Fruit fly (Drosophila melanogaster) whole organism, embryonic: ENCODE data around the gene kirre.

Source experiments
- Blimp-1 ChIP-seq: fragments of 200-800 bp; sonication (Bioruptor generic); optimal IDR thresholded peaks from 3 replicates; lab custom pipeline; 2018; ENCODE audit warnings: missing biosample characterization, missing genetic modification characterization, mild to moderate bottlenecking, moderate library complexity, missing genetic modification reagents
- Bteb2 ChIP-seq: fragments of 200-800 bp; sonication (Bioruptor generic); optimal IDR thresholded peaks from 2 replicates; lab custom pipeline; 2016; ENCODE audit warnings: missing biosample characterization, missing genetic modification characterization
- CG10366 ChIP-seq: fragments of 200-800 bp; sonication (Bioruptor generic); IDR thresholded peaks from 2 replicates; pipeline ENCODE4 v1.3.6; 2022; ENCODE audit warnings: missing biosample characterization, missing genetic modification characterization
- CG10462 ChIP-seq: fragments of 200-800 bp; sonication (Bioruptor generic); optimal IDR thresholded peaks from 2 replicates; lab custom pipeline; 2016; ENCODE audit warnings: missing biosample characterization, missing genetic modification characterization
- CG12942 ChIP-seq: fragments of 200-800 bp; sonication (Bioruptor generic); optimal IDR thresholded peaks from 3 replicates; lab custom pipeline; 2016; ENCODE audit warnings: missing biosample characterization, missing genetic modification characterization
- CG15514 ChIP-seq: fragments of 200-800 bp; sonication (Bioruptor generic); optimal IDR thresholded peaks from 3 replicates; lab custom pipeline; 2017; ENCODE audit warnings: missing biosample characterization, missing genetic modification characterization, mild to moderate bottlenecking, moderate library complexity, missing genetic modification reagents
- CG15696 ChIP-seq: fragments of 200-800 bp; sonication (Bioruptor generic); optimal IDR thresholded peaks from 2 replicates; lab custom pipeline; 2019; ENCODE audit warnings: missing biosample characterization, mild to moderate bottlenecking, missing genetic modification characterization, moderate library complexity
- CG1602 ChIP-seq: fragments of 200-800 bp; sonication (Bioruptor generic); optimal IDR thresholded peaks from 3 replicates; lab custom pipeline; 2016; ENCODE audit warnings: missing biosample characterization, missing genetic modification characterization
- CG17186 ChIP-seq: fragments of 200-800 bp; sonication (Bioruptor generic); optimal IDR thresholded peaks from 3 replicates; lab custom pipeline; 2017; ENCODE audit warnings: missing biosample characterization, missing genetic modification reagents, missing genetic modification characterization
- CG17612 ChIP-seq: fragments of 200-800 bp; sonication (Bioruptor generic); IDR thresholded peaks from 2 replicates; pipeline ENCODE4 v1.3.6; 2022; ENCODE audit warnings: missing biosample characterization, missing genetic modification characterization
- CG1792 ChIP-seq: fragments of 200-800 bp; sonication (Bioruptor generic); optimal IDR thresholded peaks from 2 replicates; lab custom pipeline; 2016; ENCODE audit warnings: missing biosample characterization, missing genetic modification characterization
- CG18599 ChIP-seq: fragments of 200-800 bp; sonication (Bioruptor generic); optimal IDR thresholded peaks from 3 replicates; lab custom pipeline; 2017; ENCODE audit warnings: missing biosample characterization, missing genetic modification characterization, mild to moderate bottlenecking, moderate library complexity, missing genetic modification reagents
- CG3163 ChIP-seq: fragments of 200-800 bp; sonication (Bioruptor generic); optimal IDR thresholded peaks from 3 replicates; lab custom pipeline; 2016; ENCODE audit warnings: missing biosample characterization, missing genetic modification characterization
- CG32532 ChIP-seq: fragments of 200-800 bp; sonication (Bioruptor generic); IDR thresholded peaks from 2 replicates; pipeline ENCODE4 v1.3.6; 2022; ENCODE audit warnings: missing biosample characterization, missing genetic modification characterization
- CG3281 ChIP-seq: fragments of 200-800 bp; sonication (Bioruptor generic); optimal IDR thresholded peaks from 3 replicates; lab custom pipeline; 2017; ENCODE audit warnings: missing biosample characterization, mild to moderate bottlenecking, missing genetic modification characterization
- CG34376 ChIP-seq: fragments of 200-800 bp; sonication (Bioruptor generic); optimal IDR thresholded peaks from 2 replicates; lab custom pipeline; 2018; ENCODE audit warnings: missing biosample characterization, mild to moderate bottlenecking, missing genetic modification characterization
- CG4328 ChIP-seq: fragments of 200-800 bp; sonication (Bioruptor generic); optimal IDR thresholded peaks from 3 replicates; lab custom pipeline; 2017; ENCODE audit warnings: missing biosample characterization, missing genetic modification reagents, missing genetic modification characterization
- CG5953 ChIP-seq: fragments of 200-800 bp; sonication (Bioruptor generic); IDR thresholded peaks from 2 replicates; pipeline ENCODE4 v1.3.6; 2022; ENCODE audit warnings: missing biosample characterization, missing genetic modification characterization
- CG6272 ChIP-seq: fragments of 200-800 bp; sonication (Bioruptor generic); IDR thresholded peaks from 2 replicates; pipeline ENCODE4 v1.3.6; 2022; ENCODE audit warnings: missing biosample characterization, missing genetic modification characterization
- CG6765 ChIP-seq: fragments of 200-800 bp; sonication (Bioruptor generic); optimal IDR thresholded peaks from 3 replicates; lab custom pipeline; 2017; ENCODE audit warnings: missing biosample characterization, mild to moderate bottlenecking, missing genetic modification characterization
- CG7839 ChIP-seq: fragments of 200-800 bp; sonication (Bioruptor generic); optimal IDR thresholded peaks from 3 replicates; lab custom pipeline; 2018; ENCODE audit warnings: missing biosample characterization, mild to moderate bottlenecking, missing genetic modification characterization, moderate library complexity
- CG7987 ChIP-seq: fragments of 200-800 bp; sonication (Bioruptor generic); optimal IDR thresholded peaks from 2 replicates; lab custom pipeline; 2018; ENCODE audit warnings: missing biosample characterization, mild to moderate bottlenecking, missing genetic modification characterization, moderate library complexity
- CG8924 ChIP-seq: fragments of 200-800 bp; optimal IDR thresholded peaks from 3 replicates; lab custom pipeline; 2019; ENCODE audit warnings: missing biosample characterization, mild to moderate bottlenecking, missing genetic modification characterization, moderate library complexity
- CG8944 ChIP-seq: fragments of 200-800 bp; sonication (Bioruptor generic); optimal IDR thresholded peaks from 3 replicates; lab custom pipeline; 2016; ENCODE audit warnings: missing biosample characterization, missing genetic modification characterization
- CTCF ChIP-seq: fragments of 200-800 bp; sonication (Bioruptor generic); optimal IDR thresholded peaks from 2 replicates; lab custom pipeline; 2017; ENCODE audit warnings: missing biosample characterization, mild to moderate bottlenecking, missing genetic modification characterization, moderate library complexity
- Deaf1 ChIP-seq: fragments of 200-800 bp; optimal IDR thresholded peaks from 3 replicates; lab custom pipeline; 2019; ENCODE audit warnings: missing biosample characterization, mild to moderate bottlenecking, missing genetic modification characterization, moderate library complexity
- Fer3 ChIP-seq: fragments of 200-800 bp; sonication (Bioruptor generic); optimal IDR thresholded peaks from 2 replicates; lab custom pipeline; 2018; ENCODE audit warnings: missing biosample characterization, mild to moderate bottlenecking, missing genetic modification characterization, moderate library complexity
- HLH3B ChIP-seq: fragments of 200-800 bp; sonication (Bioruptor generic); IDR thresholded peaks from 2 replicates; pipeline ENCODE4 v1.3.6; 2022; ENCODE audit warnings: missing biosample characterization, missing genetic modification characterization
- Hmx ChIP-seq: fragments of 200-800 bp; sonication (Bioruptor generic); optimal IDR thresholded peaks from 2 replicates; lab custom pipeline; 2016; ENCODE audit warnings: missing biosample characterization, missing genetic modification characterization
- MESR4 ChIP-seq: fragments of 200-800 bp; sonication (Bioruptor generic); optimal IDR thresholded peaks from 2 replicates; lab custom pipeline; 2018; ENCODE audit warnings: missing biosample characterization, mild to moderate bottlenecking, missing genetic modification characterization, moderate library complexity
- NFAT ChIP-seq: fragments of 200-800 bp; sonication (Bioruptor generic); IDR thresholded peaks from 2 replicates; pipeline ENCODE4 v1.3.6; 2022; ENCODE audit warnings: missing biosample characterization, missing genetic modification characterization
- NK7.1 ChIP-seq: fragments of 200-800 bp; sonication (Bioruptor generic); optimal IDR thresholded peaks from 3 replicates; lab custom pipeline; 2016; ENCODE audit warnings: missing biosample characterization, missing genetic modification characterization
- Ptx1 ChIP-seq: fragments of 200-800 bp; sonication (Bioruptor generic); IDR thresholded peaks from 2 replicates; pipeline ENCODE4 v1.3.6; 2022; ENCODE audit warnings: missing biosample characterization, missing genetic modification characterization
- Rx ChIP-seq: fragments of 200-800 bp; sonication (Bioruptor generic); IDR thresholded peaks from 2 replicates; pipeline ENCODE4 v1.3.6; 2022; ENCODE audit warnings: missing biosample characterization, missing genetic modification characterization
- Stat92E ChIP-seq, 3 experiments: fragments of >200 bp in 2 of 3; fragments of 200-800 bp in 1 of 3; sonication (Bioruptor generic) in 1 of 3; optimal IDR thresholded peaks; 2 replicates each; lab custom pipeline; 2017 to 2019; ENCODE audit warnings: missing biosample characterization in 3 of 3, missing genetic modification characterization in 3 of 3, mild to moderate bottlenecking in 1 of 3, moderate library complexity in 1 of 3
- ac ChIP-seq: fragments of 200-800 bp; sonication (Bioruptor generic); optimal IDR thresholded peaks from 3 replicates; lab custom pipeline; 2017; ENCODE audit warnings: missing biosample characterization, mild to moderate bottlenecking, missing genetic modification characterization
- ash1 ChIP-seq: fragments of 200-800 bp; sonication (Bioruptor generic); optimal IDR thresholded peaks from 2 replicates; lab custom pipeline; 2018; ENCODE audit warnings: missing biosample characterization, mild to moderate bottlenecking, missing genetic modification characterization
- cato ChIP-seq: fragments of 200-800 bp; sonication (Bioruptor generic); optimal IDR thresholded peaks from 2 replicates; lab custom pipeline; 2016; ENCODE audit warnings: missing biosample characterization, missing genetic modification characterization, borderline replicate concordance
- dan ChIP-seq: fragments of 200-800 bp; sonication (Bioruptor generic); IDR thresholded peaks from 2 replicates; pipeline ENCODE4 v1.3.6; 2022; ENCODE audit warnings: missing biosample characterization, missing genetic modification characterization
- exex ChIP-seq: fragments of 200-800 bp; sonication (Bioruptor generic); optimal IDR thresholded peaks from 4 replicates; lab custom pipeline; 2018; ENCODE audit warnings: missing biosample characterization, mild to moderate bottlenecking, missing genetic modification characterization, moderate library complexity
- fd102C ChIP-seq: fragments of 200-800 bp; sonication (Bioruptor generic); optimal IDR thresholded peaks from 2 replicates; lab custom pipeline; 2018; ENCODE audit warnings: missing biosample characterization, mild to moderate bottlenecking, missing genetic modification characterization, moderate library complexity
- fd3F ChIP-seq: fragments of 200-800 bp; sonication (Bioruptor generic); optimal IDR thresholded peaks from 2 replicates; lab custom pipeline; 2018; ENCODE audit warnings: missing biosample characterization, mild to moderate bottlenecking, missing genetic modification characterization, moderate library complexity
- jing ChIP-seq: fragments of 200-800 bp; sonication (Bioruptor generic); optimal IDR thresholded peaks from 2 replicates; lab custom pipeline; 2018; ENCODE audit warnings: missing biosample characterization, mild to moderate bottlenecking, missing genetic modification characterization
- klu ChIP-seq: fragments of 200-800 bp; sonication (Bioruptor generic); IDR thresholded peaks from 2 replicates; pipeline ENCODE4 v1.3.6; 2022; ENCODE audit warnings: missing biosample characterization, missing genetic modification characterization
- maf-S ChIP-seq: fragments of 200-800 bp; sonication (Bioruptor generic); optimal IDR thresholded peaks from 2 replicates; lab custom pipeline; 2016; ENCODE audit warnings: missing biosample characterization, missing genetic modification characterization
- onecut ChIP-seq: fragments of 200-800 bp; sonication (Bioruptor generic); IDR thresholded peaks from 2 replicates; pipeline ENCODE4 v1.3.6; 2022; ENCODE audit warnings: missing biosample characterization, missing genetic modification characterization
- row ChIP-seq: fragments of 200-800 bp; sonication (Bioruptor generic); IDR thresholded peaks from 3 replicates; pipeline ENCODE4 v1.3.6; 2022; ENCODE audit warnings: missing biosample characterization, missing genetic modification characterization
- slbo ChIP-seq: fragments of 200-800 bp; sonication (Bioruptor generic); IDR thresholded peaks from 2 replicates; pipeline ENCODE4 v1.3.6; 2022; ENCODE audit warnings: missing biosample characterization, missing genetic modification characterization
- slp2 ChIP-seq: fragments of 200-800 bp; sonication (Bioruptor generic); optimal IDR thresholded peaks from 2 replicates; lab custom pipeline; 2016; ENCODE audit warnings: missing biosample characterization, missing genetic modification characterization
- sob ChIP-seq: fragments of 200-800 bp; sonication (Bioruptor generic); IDR thresholded peaks from 2 replicates; pipeline ENCODE4 v1.3.6; 2022; ENCODE audit warnings: missing biosample characterization, missing genetic modification characterization
- ssp ChIP-seq: fragments of 200-800 bp; sonication (Bioruptor generic); IDR thresholded peaks from 2 replicates; pipeline ENCODE4 v1.3.6; 2022; ENCODE audit warnings: missing biosample characterization, missing genetic modification characterization
- wdn ChIP-seq: fragments of 200-800 bp; sonication (Bioruptor generic); IDR thresholded peaks from 2 replicates; pipeline ENCODE4 v1.3.6; 2022; ENCODE audit warnings: missing biosample characterization, missing genetic modification characterization
- zen ChIP-seq: fragments of 200-800 bp; sonication (Bioruptor generic); optimal IDR thresholded peaks from 3 replicates; lab custom pipeline; 2018; ENCODE audit warnings: missing biosample characterization, mild to moderate bottlenecking, missing genetic modification characterization, moderate library complexity

kirre gene

dm6 chrX:3096324-3096723, 356.1 kb downstream of the kirre start (continued):
- TF ChIP-seq HLH3B (GFP tag; lab: Robert Waterston, UW), result peak; percentile 77
- TF ChIP-seq jing (GFP tag; lab: Kevin White, UChicago), result no peak
- TF ChIP-seq fd3F, result no peak
- TF ChIP-seq CG32532, result no peak
- no peak for TF ChIP-seq Fer3 (tag; lab: Kevin White, UChicago)
- no peak for TF ChIP-seq row (GFP tag; lab: Robert Waterston, UW)
- TF ChIP-seq Blimp-1 (GFP tag; lab: Kevin White, UChicago), result peak; percentile 52
- TF ChIP-seq CG5953 (GFP tag; lab: Robert Waterston, UW), result no peak
- no peak for TF ChIP-seq fd102C
- no peak for TF ChIP-seq CTCF (GFP tag; lab: Kevin White, UChicago)
- TF ChIP-seq CG1792 (GFP tag; lab: Kevin White, UChicago), result no peak
- TF ChIP-seq CG4328, result no peak
- TF ChIP-seq CG8944 (GFP tag; lab: Kevin White, UChicago), result no peak
- TF ChIP-seq maf-S (GFP tag; lab: Kevin White, UChicago), result no peak
- TF ChIP-seq klu (GFP tag; lab: Robert Waterston, UW), result no peak
- TF ChIP-seq CG6765 (GFP tag; lab: Kevin White, UChicago), result no peak
- TF ChIP-seq slp2 (GFP tag; lab: Kevin White, UChicago), result no peak
- TF ChIP-seq CG18599 (GFP tag; lab: Kevin White, UChicago), result peak; percentile 4
- TF ChIP-seq CG6272 (GFP tag; lab: Robert Waterston, UW), result no peak
- no peak for TF ChIP-seq CG10462 (GFP tag; lab: Kevin White, UChicago)
- no peak for TF ChIP-seq onecut
- 0 out of 2 replicates have a peak, but pooled peaks have one; percentile 12 for TF ChIP-seq sob (GFP tag; lab: Robert Waterston, UW)
- no peak for TF ChIP-seq CG8924
- no peak for TF ChIP-seq NFAT (GFP tag; lab: Robert Waterston, UW)
- no peak for TF ChIP-seq Stat92E (GFP tag; optimal IDR thresholded peaks at IDR 0.05; lab: Kevin White, UChicago)
- TF ChIP-seq CG10366 (GFP tag; lab: Robert Waterston, UW), result no peak
- no peak for TF ChIP-seq zen
- TF ChIP-seq CG17186 (GFP tag; lab: Kevin White, UChicago), result no peak
- no peak for TF ChIP-seq CG7987 (GFP tag; lab: Kevin White, UChicago)
- no peak for TF ChIP-seq CG34376 (GFP tag; lab: Kevin White, UChicago)
- TF ChIP-seq ac (GFP tag; lab: Kevin White, UChicago), result no peak
- TF ChIP-seq CG17612 (GFP tag; lab: Robert Waterston, UW), result no peak
- no peak for TF ChIP-seq Deaf1 (tag; lab: Kevin White, UChicago)
- TF ChIP-seq MESR4 (GFP tag; lab: Kevin White, UChicago), result no peak
- TF ChIP-seq CG3163, result no peak
- no peak for TF ChIP-seq cato
- no peak for TF ChIP-seq CG1602
- TF ChIP-seq CG12942 (GFP tag; lab: Kevin White, UChicago), result no peak
- no peak for TF ChIP-seq CG15514 (GFP tag; lab: Kevin White, UChicago)
- TF ChIP-seq NK7.1, result no peak
- TF ChIP-seq CG3281 (GFP tag; lab: Kevin White, UChicago), result no peak
- TF ChIP-seq exex, result no peak
- no peak for TF ChIP-seq Hmx (GFP tag; lab: Kevin White, UChicago)
- TF ChIP-seq CG15696 (tag; lab: Kevin White, UChicago), result peak; percentile 29
- no peak for TF ChIP-seq wdn
- no peak for TF ChIP-seq Rx (GFP tag; lab: Robert Waterston, UW)
- no peak for TF ChIP-seq slbo (GFP tag; lab: Robert Waterston, UW)
- no peak for TF ChIP-seq Bteb2 (GFP tag; lab: Kevin White, UChicago)
- no peak for TF ChIP-seq dan (GFP tag; lab: Robert Waterston, UW)
- TF ChIP-seq ash1 (GFP tag; lab: Kevin White, UChicago), result no peak
- TF ChIP-seq CG7839 (tag; lab: Kevin White, UChicago), result peak; percentile 65
- TF ChIP-seq Ptx1 (GFP tag; lab: Robert Waterston, UW), result no peak
- no peak for TF ChIP-seq ssp (GFP tag; lab: Robert Waterston, UW)
